Worm (Caenorhabditis elegans): ENCODE data around the gene str-87.

Gene str-87

ce11 chrV:8949873-8950272 is 38.1 kb downstream of the str-87 start:
- TF ChIP-seq cog-1 (tag; optimal IDR thresholded peaks at IDR 0.05) (no peak), klf-2 (GFP tag; conservative IDR thresholded peaks at IDR 0.05) (no peak), flt-1 (GFP tag; IDR thresholded peaks at IDR 0.05) (no peak), ztf-29 (GFP tag; IDR thresholded peaks at IDR 0.05) (no peak), med-1 (GFP tag; optimal IDR thresholded peaks at IDR 0.05; ENCODE audit: insufficient read depth) (no peak), ztf-23 (GFP tag; IDR thresholded peaks at IDR 0.05) (no peak), ref-1 (GFP tag; conservative IDR thresholded peaks at IDR 0.05) (no peak), tab-1 (GFP tag; IDR thresholded peaks at IDR 0.05) (no peak), T22C8.4 (GFP tag; IDR thresholded peaks at IDR 0.05) (no peak)

- no peak for TF ChIP-seq ztf-29 (GFP tag; IDR thresholded peaks at IDR 0.05)
- TF ChIP-seq ztf-23 (GFP tag; IDR thresholded peaks at IDR 0.05): no peak
- no peak for TF ChIP-seq flt-1 (GFP tag; IDR thresholded peaks at IDR 0.05)
- TF ChIP-seq med-1 (GFP tag; optimal IDR thresholded peaks at IDR 0.05; ENCODE audit: insufficient read depth): no peak
- TF ChIP-seq klf-2 (GFP tag; conservative IDR thresholded peaks at IDR 0.05): no peak
- TF ChIP-seq cog-1 (tag; optimal IDR thresholded peaks at IDR 0.05): no peak
- TF ChIP-seq ref-1 (GFP tag; conservative IDR thresholded peaks at IDR 0.05): no peak
- no peak for TF ChIP-seq T22C8.4 (GFP tag; IDR thresholded peaks at IDR 0.05)
- TF ChIP-seq tab-1 (GFP tag; IDR thresholded peaks at IDR 0.05): no peak
These were observed 39.0 kb downstream of the str-87 start for ce11 chrV:8948996-8949395.

ce11 chrV:8948365-8948764 is 39.6 kb downstream of the str-87 start:
- no peak for TF ChIP-seq T22C8.4 (GFP tag; IDR thresholded peaks at IDR 0.05)
- TF ChIP-seq klf-2 (GFP tag; conservative IDR thresholded peaks at IDR 0.05): no peak
- TF ChIP-seq med-1 (GFP tag; optimal IDR thresholded peaks at IDR 0.05; ENCODE audit: insufficient read depth): no peak
- no peak for TF ChIP-seq flt-1 (GFP tag; IDR thresholded peaks at IDR 0.05)
- no peak for TF ChIP-seq ztf-23 (GFP tag; IDR thresholded peaks at IDR 0.05)
- TF ChIP-seq cog-1 (tag; optimal IDR thresholded peaks at IDR 0.05): no peak
- no peak for TF ChIP-seq ref-1 (GFP tag; conservative IDR thresholded peaks at IDR 0.05)
- no peak for TF ChIP-seq ztf-29 (GFP tag; IDR thresholded peaks at IDR 0.05)
- TF ChIP-seq tab-1 (GFP tag; IDR thresholded peaks at IDR 0.05): no peak

- no peak for TF ChIP-seq flt-1 (GFP tag; IDR thresholded peaks at IDR 0.05)
These were observed 40.5 kb downstream of the str-87 start, which contains the start of gene gck-1 for ce11 chrV:8947499-8947898. gck-1 (plus strand) TSS chrV:8947799.

ce11 chrV:8946142-8946541 is 41.9 kb downstream of the str-87 start:
- no peak for TF ChIP-seq klf-2 (GFP tag; conservative IDR thresholded peaks at IDR 0.05)
- no peak for TF ChIP-seq med-1 (GFP tag; optimal IDR thresholded peaks at IDR 0.05; ENCODE audit: insufficient read depth)
- no peak for TF ChIP-seq ztf-29 (GFP tag; IDR thresholded peaks at IDR 0.05)
- TF ChIP-seq flt-1 (GFP tag; IDR thresholded peaks at IDR 0.05): no peak

ce11 chrV:8944481-8944880 is 43.5 kb downstream of the str-87 start:
- TF ChIP-seq cog-1 (tag; optimal IDR thresholded peaks at IDR 0.05): no peak
- TF ChIP-seq flt-1 (GFP tag; IDR thresholded peaks at IDR 0.05): no peak
- TF ChIP-seq med-1 (GFP tag; optimal IDR thresholded peaks at IDR 0.05; ENCODE audit: insufficient read depth): no peak
- TF ChIP-seq ztf-23 (GFP tag; IDR thresholded peaks at IDR 0.05): no peak
- TF ChIP-seq T22C8.4 (GFP tag; IDR thresholded peaks at IDR 0.05): no peak
- TF ChIP-seq ref-1 (GFP tag; conservative IDR thresholded peaks at IDR 0.05): no peak
- TF ChIP-seq tab-1 (GFP tag; IDR thresholded peaks at IDR 0.05): no peak
- no peak for TF ChIP-seq klf-2 (GFP tag; conservative IDR thresholded peaks at IDR 0.05)
- TF ChIP-seq ztf-29 (GFP tag; IDR thresholded peaks at IDR 0.05): no peak

ce11 chrV:8943963-8944362 is 44.0 kb downstream of the str-87 start, which contains the start of gene T19A5.3:
T19A5.3 (minus strand) TSS chrV:8944063.
- no peak for TF ChIP-seq cog-1 (tag; optimal IDR thresholded peaks at IDR 0.05)

- TF ChIP-seq tab-1 (GFP tag; IDR thresholded peaks at IDR 0.05) (no peak), ref-1 (GFP tag; conservative IDR thresholded peaks at IDR 0.05) (no peak), flt-1 (GFP tag; IDR thresholded peaks at IDR 0.05) (no peak), T22C8.4 (GFP tag; IDR thresholded peaks at IDR 0.05) (no peak), klf-2 (GFP tag; conservative IDR thresholded peaks at IDR 0.05) (no peak), med-1 (GFP tag; optimal IDR thresholded peaks at IDR 0.05; ENCODE audit: insufficient read depth) (no peak), ztf-29 (GFP tag; IDR thresholded peaks at IDR 0.05) (no peak), cog-1 (tag; optimal IDR thresholded peaks at IDR 0.05) (no peak), ztf-23 (GFP tag; IDR thresholded peaks at IDR 0.05) (no peak)
These were observed 45.5 kb downstream of the str-87 start for ce11 chrV:8942437-8942978.

- TF ChIP-seq cog-1 (tag; optimal IDR thresholded peaks at IDR 0.05): no peak
- TF ChIP-seq ztf-29 (GFP tag; IDR thresholded peaks at IDR 0.05): no peak
- TF ChIP-seq klf-2 (GFP tag; conservative IDR thresholded peaks at IDR 0.05): no peak
- no peak for TF ChIP-seq med-1 (GFP tag; optimal IDR thresholded peaks at IDR 0.05; ENCODE audit: insufficient read depth)
- TF ChIP-seq T22C8.4 (GFP tag; IDR thresholded peaks at IDR 0.05): no peak
- no peak for TF ChIP-seq flt-1 (GFP tag; IDR thresholded peaks at IDR 0.05)
- no peak for TF ChIP-seq ref-1 (GFP tag; conservative IDR thresholded peaks at IDR 0.05)
- no peak for TF ChIP-seq tab-1 (GFP tag; IDR thresholded peaks at IDR 0.05)
- TF ChIP-seq ztf-23 (GFP tag; IDR thresholded peaks at IDR 0.05): no peak
These were observed 47.6 kb downstream of the str-87 start for ce11 chrV:8940419-8940818.

ce11 chrV:8939424-8940065 is 48.5 kb downstream of the str-87 start:
- TF ChIP-seq klf-2 (GFP tag; conservative IDR thresholded peaks at IDR 0.05): no peak
- no peak for TF ChIP-seq med-1 (GFP tag; optimal IDR thresholded peaks at IDR 0.05; ENCODE audit: insufficient read depth)
- no peak for TF ChIP-seq cog-1 (tag; optimal IDR thresholded peaks at IDR 0.05)
- no peak for TF ChIP-seq ztf-29 (GFP tag; IDR thresholded peaks at IDR 0.05)
